Worm (Caenorhabditis elegans): Measurements from ENCODE around the gene lgc-45.

DNA sequence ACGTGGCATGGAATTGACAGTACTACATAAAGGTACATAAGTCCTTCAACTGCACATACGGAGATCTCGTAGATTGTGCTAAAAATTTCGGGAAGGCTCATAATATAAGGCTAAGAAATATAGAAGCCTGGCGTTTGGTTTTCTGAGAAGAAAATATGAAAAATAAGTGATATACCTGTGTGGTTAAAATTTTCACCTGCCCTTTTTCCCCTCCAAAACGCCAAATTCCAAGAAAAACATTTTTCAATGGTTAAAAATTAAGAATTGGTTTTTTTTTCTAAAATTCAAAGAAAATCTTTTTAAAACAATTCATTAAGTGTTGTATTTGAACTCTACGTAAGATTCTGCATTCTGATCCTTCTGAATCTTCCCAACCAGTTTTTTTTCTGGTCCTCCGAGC lies 42.6 kb upstream of the lgc-45 start, which contains the start of gene srz-5:
- TF ChIP-seq dao-5 (tag; optimal IDR thresholded peaks at IDR 0.05): no peak
- TF ChIP-seq him-1 (tag; optimal IDR thresholded peaks at IDR 0.05): no peak
- TF ChIP-seq W03F9.2 (tag; optimal IDR thresholded peaks at IDR 0.05): no peak

Measured in whole organism, L4/young adult.